Fruit fly (Drosophila melanogaster) whole organism, larva: ENCODE data around the gene Cnot4.
A peak's percentile ranks its signal among the peaks of the same experiment; 100 is the strongest.

ENCODE experiments used
- noc ChIP-seq: fragments of 200-800 bp; sonication (Bioruptor generic); optimal IDR thresholded peaks from 3 replicates; lab custom pipeline; 2019; ENCODE audit warnings: missing biosample characterization, mild to moderate bottlenecking, missing genetic modification characterization, moderate library complexity

Gene Cnot4

DNA sequence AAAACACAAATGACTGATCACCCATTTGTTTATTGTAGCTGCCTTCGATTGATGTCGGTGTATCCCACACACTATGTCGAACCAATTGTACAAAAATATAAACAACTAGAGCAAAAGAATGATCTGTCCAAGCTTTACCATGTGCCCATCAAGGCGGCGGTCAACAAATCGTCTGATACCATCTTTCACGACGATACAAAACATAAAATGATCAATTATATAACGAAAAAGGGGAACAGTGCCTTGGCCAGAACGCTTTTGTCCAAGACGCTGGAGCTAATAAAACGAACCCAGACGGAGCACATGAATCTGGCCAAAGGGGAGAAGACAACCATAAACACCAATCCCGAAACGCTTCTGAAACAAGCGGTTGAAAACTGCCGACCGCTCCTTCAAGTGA lies 9.7 kb upstream of the Cnot4 start:
- no peak for TF ChIP-seq noc

dm6 chr2L:10387869-10388726 lies 8.4 kb upstream of the Cnot4 start, which contains the start of gene da:
Gene da, plus strand, starts transcription at chr2L:10388105.
- TF ChIP-seq noc: peak; percentile 31

dm6 chr2L:10393467-10393866 lies 3.0 kb upstream of the Cnot4 start:
- TF ChIP-seq noc: no peak

dm6 chr2L:10395035-10395434 lies 1.5 kb upstream of the Cnot4 start:
- no peak for TF ChIP-seq noc

dm6 chr2L:10395642-10396487 lies 651 bp upstream of the Cnot4 start, which contains the start of gene Mdh1:
Gene Mdh1, minus strand, starts transcription at chr2L:10396332.
- TF ChIP-seq noc: no peak

dm6 chr2L:10396877-10397587 lies 516 bp downstream of the Cnot4 start:
- TF ChIP-seq noc: no peak

DNA sequence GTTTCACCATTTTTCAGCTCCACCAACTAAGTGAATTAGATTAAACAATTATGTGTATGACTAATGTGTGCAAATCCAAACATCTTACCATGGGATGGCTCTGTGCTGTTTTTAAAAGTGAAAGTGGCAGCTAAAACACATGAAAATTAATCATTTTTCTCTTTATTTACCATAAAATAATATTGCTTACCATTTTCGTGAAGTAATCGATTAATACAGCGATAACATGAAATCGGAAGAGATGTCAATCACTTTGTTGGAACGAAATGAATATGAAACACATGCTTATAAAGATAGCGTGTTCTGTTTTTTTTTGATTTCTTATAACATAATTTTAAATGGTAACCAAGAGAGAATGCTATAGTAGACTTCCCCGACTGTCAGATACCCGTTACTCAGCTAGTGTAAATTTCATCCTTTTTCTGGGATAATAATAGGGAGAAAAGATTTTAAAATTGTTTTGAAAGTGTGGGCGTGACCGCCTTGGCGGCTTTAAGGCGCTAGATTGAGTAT lies 7.3 kb downstream of the Cnot4 start:
- no peak for TF ChIP-seq noc

DNA sequence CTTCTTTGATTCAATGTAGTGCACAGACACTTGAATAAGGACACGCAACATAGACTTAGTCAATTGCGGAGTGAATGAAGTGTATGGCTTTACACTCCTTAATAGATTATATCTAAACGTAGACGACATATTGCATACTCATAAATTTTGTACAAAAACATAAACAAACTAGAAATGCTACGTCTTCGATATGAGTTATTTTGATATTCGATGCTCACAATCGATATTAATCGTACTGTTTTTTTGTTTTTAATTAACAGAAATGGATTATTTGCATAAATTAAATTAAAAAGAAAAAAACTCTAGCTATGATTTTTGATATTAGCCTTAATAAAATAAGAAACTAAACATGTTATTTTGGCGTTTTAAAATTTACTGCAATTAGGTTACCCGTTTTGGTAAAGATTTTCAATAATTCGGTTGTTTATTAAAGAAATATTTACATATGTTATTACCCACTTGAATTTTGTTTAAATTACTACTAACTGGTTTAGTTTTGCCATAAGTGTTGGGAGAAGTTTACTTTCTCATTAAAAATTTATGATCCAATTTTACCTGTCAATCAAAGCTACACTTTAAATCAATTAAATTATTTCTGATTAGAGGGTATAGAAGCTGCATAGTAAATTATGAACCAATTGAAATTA lies 8.6 kb downstream of the Cnot4 start, which contains the start of the genes CG17768, LSm-4 and Ir31a:
Gene CG17768 (minus strand): TSS at position 196 of the 647 bp plus-strand sequence.
Gene LSm-4 (minus strand): TSS at position 196 of the 647 bp plus-strand sequence.
Gene Ir31a (plus strand): TSS at position 558 of the 647 bp plus-strand sequence.
- TF ChIP-seq noc: no peak

dm6 chr2L:10408122-10408576 lies 11.6 kb downstream of the Cnot4 start, which contains the start of the genes Ip259 and RpS27A:
Gene Ip259, plus strand, starts transcription at chr2L:10408352.
Gene RpS27A, plus strand, starts transcription at chr2L:10408352.
- TF ChIP-seq noc: no peak

DNA sequence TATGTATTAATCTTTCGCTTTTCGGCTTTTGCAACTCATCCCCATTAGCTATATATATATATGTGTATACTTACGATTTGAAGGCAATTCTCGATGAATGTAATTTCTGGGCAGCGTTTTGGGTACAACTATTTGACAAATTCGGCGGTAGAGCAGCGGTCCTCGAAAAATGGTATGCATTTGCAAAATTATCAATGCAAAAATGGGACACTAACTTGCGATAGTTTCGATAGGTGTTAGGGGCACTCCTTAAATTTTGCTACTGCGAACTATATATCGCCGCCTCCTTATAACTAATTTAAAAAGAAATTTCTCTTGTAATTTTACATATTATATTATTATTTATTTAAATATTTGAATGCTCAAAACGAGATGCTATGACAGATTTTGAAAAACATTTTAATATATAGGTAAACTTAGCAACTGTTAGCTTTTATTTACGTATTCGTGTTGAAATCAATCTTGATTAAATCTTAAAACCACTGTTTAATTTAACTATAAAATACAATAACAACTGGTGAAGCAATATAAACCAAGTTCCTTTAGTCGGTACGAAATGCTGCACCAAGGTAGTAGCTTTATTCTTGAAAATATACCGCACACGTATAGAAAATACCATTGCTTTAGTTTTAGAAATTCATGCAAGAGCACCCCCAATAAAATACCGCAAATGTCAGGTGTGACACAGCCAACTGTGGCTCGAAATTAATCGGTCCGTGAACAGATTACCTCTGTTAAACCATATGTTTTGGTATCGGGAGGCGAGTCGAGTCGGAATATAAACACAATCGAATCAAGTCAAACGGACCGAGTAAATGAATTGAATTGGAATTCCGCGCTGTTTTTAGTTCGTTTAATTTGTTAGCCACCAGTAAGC lies 17.0 kb downstream of the Cnot4 start, which contains the start of the genes CG5355 and Klp31E:
Gene CG5355 (minus strand): TSS at position 213 of the 877 bp plus-strand sequence.
Gene Klp31E (plus strand): TSS at position 767 of the 877 bp plus-strand sequence.
- no peak for TF ChIP-seq noc

DNA sequence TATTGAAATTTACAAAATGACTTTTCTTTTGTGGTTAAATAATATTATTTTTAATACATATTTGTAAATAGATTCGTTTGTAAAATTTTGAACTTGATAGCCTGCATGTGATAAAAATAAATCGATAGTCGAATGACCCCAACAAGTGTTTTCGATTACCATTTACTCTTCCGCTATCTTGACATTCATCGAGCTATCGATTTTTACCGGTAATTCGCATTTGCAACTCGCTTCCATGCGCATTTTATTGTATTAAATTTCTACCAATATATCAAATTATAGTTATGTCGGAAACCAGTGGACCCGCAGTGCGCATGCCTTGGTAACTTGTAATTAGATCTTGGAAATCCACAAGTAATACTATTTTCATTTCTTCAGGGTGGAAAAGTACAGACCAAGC lies 22.5 kb downstream of the Cnot4 start, which contains the start of gene RfC3:
Gene RfC3 (plus strand): TSS at position 210 of the 400 bp plus-strand sequence.
- TF ChIP-seq noc: no peak

- TF ChIP-seq noc: no peak
Observed at dm6 chr2L:10422643-10423606, 26.4 kb downstream of the Cnot4 start, which contains the start of the genes pie and Wdfy2. Gene pie, minus strand, starts transcription at chr2L:10422780. Gene Wdfy2, plus strand, starts transcription at chr2L:10423291.

dm6 chr2L:10425599-10425998 lies 29.1 kb downstream of the Cnot4 start:
- no peak for TF ChIP-seq noc
